Fruit fly (Drosophila melanogaster): ENCODE measurements around the gene Rph.

Gene Rph

dm6 chrX:10768043-10768674 is 10.7 kb upstream of the Rph start, which contains the start of the genes Atg8a and BTBD9 (continued):
- no peak for TF ChIP-seq CG43689 (GFP tag; IDR thresholded peaks at IDR 0.05)
- no peak for TF ChIP-seq schlank (tag; optimal IDR thresholded peaks at IDR 0.05)
- TF ChIP-seq Camta (GFP tag; optimal IDR thresholded peaks at IDR 0.05), result no peak
- TF ChIP-seq yki (optimal IDR thresholded peaks at IDR 0.05), result no peak
- peak; percentile 10 for TF ChIP-seq CG10654 (GFP tag; optimal IDR thresholded peaks at IDR 0.05)
- TF ChIP-seq CG13287 (GFP tag; IDR thresholded peaks at IDR 0.05; ENCODE audit: partially characterized antibody), result peak; percentile 84
- peak; percentile 36 for TF ChIP-seq CG10147 (GFP tag; optimal IDR thresholded peaks at IDR 0.05)
- TF ChIP-seq Sin3A (optimal IDR thresholded peaks at IDR 0.05), result peak; percentile 97
- peak; percentile 84 for TF ChIP-seq unc-4 (GFP tag; IDR thresholded peaks at IDR 0.05; ENCODE audit: partially characterized antibody)
- no peak for TF ChIP-seq h (optimal IDR thresholded peaks at IDR 0.05)
- TF ChIP-seq CG33213 (GFP tag; optimal IDR thresholded peaks at IDR 0.05), result peak; percentile 99
- no peak for TF ChIP-seq dan (GFP tag; IDR thresholded peaks at IDR 0.05)
- no peak for TF ChIP-seq Bdp1 (GFP tag; optimal IDR thresholded peaks at IDR 0.05)
- TF ChIP-seq ash1 (GFP tag; optimal IDR thresholded peaks at IDR 0.05), result no peak
- no peak for TF ChIP-seq CG12236 (GFP tag; optimal IDR thresholded peaks at IDR 0.05)
- TF ChIP-seq crc (GFP tag; optimal IDR thresholded peaks at IDR 0.05), result no peak
- TF ChIP-seq GATAe (GFP tag; conservative IDR thresholded peaks at IDR 0.05), result no peak
- TF ChIP-seq CG8388 (GFP tag; optimal IDR thresholded peaks at IDR 0.05), result no peak
- peak; percentile 17 for TF ChIP-seq Side (GFP tag; optimal IDR thresholded peaks at IDR 0.05)
- TF ChIP-seq insv (GFP tag; optimal IDR thresholded peaks at IDR 0.05), result peak in 1 of 2 experiments; percentile 58
- no peak; the same call in none of the 2 replicates for TF ChIP-seq CG2129 (GFP tag; IDR thresholded peaks at IDR 0.05; ENCODE audit: partially characterized antibody)
- peak; percentile 33 for TF ChIP-seq Xbp1 (GFP tag; optimal IDR thresholded peaks at IDR 0.05)
- TF ChIP-seq lab (GFP tag; optimal IDR thresholded peaks at IDR 0.05), result peak; percentile 62
- TF ChIP-seq CG9437 (GFP tag; optimal IDR thresholded peaks at IDR 0.05), result no peak
- TF ChIP-seq chif (GFP tag; optimal IDR thresholded peaks at IDR 0.05), result peak in 1 of 2 experiments; percentile 55
- peak; percentile 95 for TF ChIP-seq Med (GFP tag)
- no peak for TF ChIP-seq ap (GFP tag; IDR thresholded peaks at IDR 0.05)
- no peak for TF ChIP-seq sd (tag; optimal IDR thresholded peaks at IDR 0.05)
- no peak for TF ChIP-seq HLH3B (GFP tag; IDR thresholded peaks at IDR 0.05)
- no peak for TF ChIP-seq Dfd (GFP tag; optimal IDR thresholded peaks at IDR 0.05)
- no peak for TF ChIP-seq CG18011 (GFP tag; optimal IDR thresholded peaks at IDR 0.05)
- TF ChIP-seq wek (GFP tag; optimal IDR thresholded peaks at IDR 0.05), result no peak
- TF ChIP-seq ems (GFP tag; optimal IDR thresholded peaks at IDR 0.05), result peak; percentile 17

dm6 chrX:10767350-10768005 is 10.0 kb upstream of the Rph start:
- TF ChIP-seq sens (GFP tag) (peak; percentile 75), CG31365 (tag; optimal IDR thresholded peaks at IDR 0.05) (no peak), Mes4 (GFP tag; optimal IDR thresholded peaks at IDR 0.05) (peak; percentile 22), Oli (tag; optimal IDR thresholded peaks at IDR 0.05) (peak; percentile 41), cato (GFP tag; optimal IDR thresholded peaks at IDR 0.05; ENCODE audit: borderline replicate concordance) (no peak), CG15073 (GFP tag; optimal IDR thresholded peaks at IDR 0.05) (no peak), B-H2 (GFP tag; optimal IDR thresholded peaks at IDR 0.05) (peak; percentile 83), org-1 (GFP tag; optimal IDR thresholded peaks at IDR 0.05) (peak; percentile 51), sob (GFP tag; IDR thresholded peaks at IDR 0.05) (peak; percentile 60), nerfin-1 (tag; optimal IDR thresholded peaks at IDR 0.05) (no peak), CG13287 (GFP tag; IDR thresholded peaks at IDR 0.05; ENCODE audit: partially characterized antibody) (no peak), CG9876 (GFP tag; optimal IDR thresholded peaks at IDR 0.05) (peak; percentile 54), CG8924 (tag; optimal IDR thresholded peaks at IDR 0.05) (peak; percentile 80), CG2120 (GFP tag; optimal IDR thresholded peaks at IDR 0.05) (peak; percentile 84), Fer1 (GFP tag; optimal IDR thresholded peaks at IDR 0.05) (peak; percentile 73), maf-S (GFP tag; optimal IDR thresholded peaks at IDR 0.05) (peak; percentile 65), stwl (tag; optimal IDR thresholded peaks at IDR 0.05) (no peak), HHEX (GFP tag; optimal IDR thresholded peaks at IDR 0.05) (peak; percentile 62), cg (GFP tag; optimal IDR thresholded peaks at IDR 0.05) (peak; percentile 96), Med (GFP tag) (peak; percentile 96)

Measured in whole organism, embryonic.